Fruit fly (Drosophila melanogaster): ENCODE results near the gene CG12499.

The CG12499 gene

dm6 chr3R:22487037-22487492 lies 40.7 kb upstream of the CG12499 start, which contains the start of gene Pfdn5 (continued):
- no peak for TF ChIP-seq CG1602 (GFP tag; optimal IDR thresholded peaks at IDR 0.05)
- TF ChIP-seq CG11085 (GFP tag; IDR thresholded peaks at IDR 0.05): no peak
- no peak for TF ChIP-seq CG6854 (GFP tag; optimal IDR thresholded peaks at IDR 0.05)
- TF ChIP-seq mld (GFP tag; IDR thresholded peaks at IDR 0.05; ENCODE audit: partially characterized antibody): peak; percentile 87
- TF ChIP-seq CG10267 (tag; optimal IDR thresholded peaks at IDR 0.05): peak; percentile 50
- TF ChIP-seq CkIIα-i1 (GFP tag; IDR thresholded peaks at IDR 0.05): no peak
- no peak for TF ChIP-seq Asciz (GFP tag; optimal IDR thresholded peaks at IDR 0.05)
- no peak for TF ChIP-seq CG17829 (tag; optimal IDR thresholded peaks at IDR 0.05)
- no peak for TF ChIP-seq CG43689 (GFP tag; IDR thresholded peaks at IDR 0.05)
- no peak for TF ChIP-seq CG6272 (GFP tag; IDR thresholded peaks at IDR 0.05)
- TF ChIP-seq Nf-YC (tag; optimal IDR thresholded peaks at IDR 0.05): no peak
- TF ChIP-seq lmd (GFP tag; IDR thresholded peaks at IDR 0.05): no peak
- TF ChIP-seq fd96Cb (tag; optimal IDR thresholded peaks at IDR 0.05): no peak
- TF ChIP-seq CG17328 (GFP tag; IDR thresholded peaks at IDR 0.05): no peak
- TF ChIP-seq MESR4 (GFP tag; optimal IDR thresholded peaks at IDR 0.05): peak; percentile 98
- no peak for TF ChIP-seq Bdp1 (GFP tag; optimal IDR thresholded peaks at IDR 0.05)
- peak in 1 of 2 experiments; percentile 38 for TF ChIP-seq crp (GFP tag; optimal IDR thresholded peaks at IDR 0.05)
- TF ChIP-seq gsb-n (tag; optimal IDR thresholded peaks at IDR 0.05): no peak
- TF ChIP-seq GATAe (GFP tag; conservative IDR thresholded peaks at IDR 0.05): no peak
- no peak for TF ChIP-seq CG34422 (GFP tag; IDR thresholded peaks at IDR 0.05)
- no peak for TF ChIP-seq CG8944 (GFP tag; optimal IDR thresholded peaks at IDR 0.05)
- no peak for TF ChIP-seq tin (GFP tag; optimal IDR thresholded peaks at IDR 0.05)
- TF ChIP-seq dan (GFP tag; IDR thresholded peaks at IDR 0.05): no peak
- no peak for TF ChIP-seq CG10654 (GFP tag; optimal IDR thresholded peaks at IDR 0.05)
- peak; percentile 96 for TF ChIP-seq E2f2 (GFP tag; IDR thresholded peaks at IDR 0.05)
- TF ChIP-seq zen2 (GFP tag; IDR thresholded peaks at IDR 0.05; ENCODE audit: partially characterized antibody): peak; percentile 70
- no peak for TF ChIP-seq pho (GFP tag; optimal IDR thresholded peaks at IDR 0.05)
- TF ChIP-seq gro (GFP tag; optimal IDR thresholded peaks at IDR 0.05): no peak
- no peak for TF ChIP-seq D19A (tag; optimal IDR thresholded peaks at IDR 0.05)
- TF ChIP-seq Blimp-1 (GFP tag; optimal IDR thresholded peaks at IDR 0.05): no peak
- TF ChIP-seq sc (optimal IDR thresholded peaks at IDR 0.05): no peak
- no peak for TF ChIP-seq sc (GFP tag; optimal IDR thresholded peaks at IDR 0.05)
- TF ChIP-seq Doc2 (GFP tag; IDR thresholded peaks at IDR 0.05): no peak
- TF ChIP-seq CG9727 (GFP tag; optimal IDR thresholded peaks at IDR 0.05): no peak
- TF ChIP-seq fu2 (GFP tag; optimal IDR thresholded peaks at IDR 0.05): peak; percentile 5
- peak; percentile 60 for TF ChIP-seq Sry-β (GFP tag; optimal IDR thresholded peaks at IDR 0.05)
- TF ChIP-seq amos (GFP tag; IDR thresholded peaks at IDR 0.05; ENCODE audit: partially characterized antibody): peak; percentile 77
- TF ChIP-seq CG18619 (GFP tag; optimal IDR thresholded peaks at IDR 0.05): no peak
- no peak for TF ChIP-seq CG31365 (tag; optimal IDR thresholded peaks at IDR 0.05)
- TF ChIP-seq nmo (GFP tag; optimal IDR thresholded peaks at IDR 0.05): no peak
- no peak for TF ChIP-seq CG9609 (GFP tag; optimal IDR thresholded peaks at IDR 0.05)
- no peak for TF ChIP-seq CG8281 (tag; optimal IDR thresholded peaks at IDR 0.05)
- TF ChIP-seq Ravus (GFP tag; IDR thresholded peaks at IDR 0.05): no peak
- TF ChIP-seq ken (GFP tag; IDR thresholded peaks at IDR 0.05): no peak
- TF ChIP-seq unc-4 (GFP tag; IDR thresholded peaks at IDR 0.05; ENCODE audit: partially characterized antibody): peak; percentile 78
- no peak for TF ChIP-seq sim (GFP tag; IDR thresholded peaks at IDR 0.05)
- TF ChIP-seq CG32772 (GFP tag; IDR thresholded peaks at IDR 0.05): no peak
- no peak for TF ChIP-seq CG31388 (GFP tag; optimal IDR thresholded peaks at IDR 0.05)
- TF ChIP-seq CG18599 (GFP tag; optimal IDR thresholded peaks at IDR 0.05): no peak
- peak; percentile 62; the same call in 2 of the 3 replicates for TF ChIP-seq Doc3 (GFP tag; IDR thresholded peaks at IDR 0.05; ENCODE audit: partially characterized antibody)
- TF ChIP-seq bsh (GFP tag; optimal IDR thresholded peaks at IDR 0.05): no peak
